Worm (Caenorhabditis elegans): Measurements from ENCODE around the gene F35B3.3.
A peak's percentile ranks its signal among the peaks of the same experiment; 100 is the strongest.

Gene F35B3.3

DNA sequence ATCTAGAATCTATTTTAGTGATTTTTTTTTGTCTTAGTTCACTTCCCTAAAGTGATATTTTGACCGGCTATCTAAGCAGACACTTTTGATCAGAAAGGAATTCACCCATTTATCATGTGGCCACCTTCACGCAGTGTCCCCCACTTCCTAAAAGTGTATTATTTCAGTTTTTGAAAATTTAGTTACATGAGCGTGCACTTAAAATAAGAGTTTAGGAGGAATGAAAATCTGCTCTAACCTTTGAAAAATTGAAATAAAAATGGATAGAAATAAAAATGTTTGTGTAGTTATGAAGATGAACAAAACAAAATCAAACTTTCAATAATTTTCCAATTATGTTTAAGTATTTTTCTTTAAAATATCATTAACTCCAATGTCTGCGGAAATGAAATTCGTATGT lies 46.5 kb downstream of the F35B3.3 start:
- TF ChIP-seq gmeb-1 (tag; optimal IDR thresholded peaks at IDR 0.05) (no peak), crh-2 (tag; optimal IDR thresholded peaks at IDR 0.05) (no peak), aly-2 (tag; optimal IDR thresholded peaks at IDR 0.05) (no peak), elt-3 (tag; optimal IDR thresholded peaks at IDR 0.05) (no peak)

DNA sequence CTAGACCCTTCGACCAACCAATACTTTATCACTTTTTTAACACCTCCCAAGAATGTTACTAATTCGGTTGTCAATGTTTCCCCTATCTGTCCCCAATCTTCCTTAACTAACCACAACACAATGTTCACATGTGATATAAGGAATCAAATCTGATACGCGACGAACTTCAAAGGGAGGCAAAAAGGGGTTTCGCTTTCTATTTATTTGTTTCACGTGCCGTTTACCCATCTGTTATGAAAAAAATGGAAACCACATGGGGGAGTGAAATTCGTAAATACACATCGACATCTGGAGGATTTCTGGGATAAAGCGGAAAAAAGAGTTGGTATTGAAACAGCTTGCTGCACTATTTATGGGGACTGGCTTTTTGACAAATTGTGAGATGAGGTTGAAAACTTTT lies 48.9 kb downstream of the F35B3.3 start:
- TF ChIP-seq ZK546.5 (tag; optimal IDR thresholded peaks at IDR 0.05) (no peak), lin-13 (GFP tag; optimal IDR thresholded peaks at IDR 0.05) (no peak), mbf-1 (tag; optimal IDR thresholded peaks at IDR 0.05) (no peak), C34F6.9 (tag; optimal IDR thresholded peaks at IDR 0.05) (no peak), nhr-10 (tag; optimal IDR thresholded peaks at IDR 0.05) (no peak), blmp-1 (tag; optimal IDR thresholded peaks at IDR 0.05; ENCODE audit: insufficient read depth) (peak; percentile 71), crh-2 (tag; optimal IDR thresholded peaks at IDR 0.05) (peak; percentile 3), ceh-16 (tag; optimal IDR thresholded peaks at IDR 0.05) (no peak), sma-9 (GFP tag; optimal IDR thresholded peaks at IDR 0.05) (peak; percentile 57), sma-9 (tag; optimal IDR thresholded peaks at IDR 0.05) (no peak), sma-3 (GFP tag; optimal IDR thresholded peaks at IDR 0.05) (peak; percentile 8), Y55F3AM.14 (GFP tag; optimal IDR thresholded peaks at IDR 0.05) (no peak), fos-1 (tag; optimal IDR thresholded peaks at IDR 0.05) (no peak), mab-5 (tag; optimal IDR thresholded peaks at IDR 0.05) (no peak), nhr-25 (tag; optimal IDR thresholded peaks at IDR 0.05) (no peak), F13H6.1 (tag; optimal IDR thresholded peaks at IDR 0.05) (no peak), R02D3.7 (tag; optimal IDR thresholded peaks at IDR 0.05) (no peak), unc-55 (GFP tag; optimal IDR thresholded peaks at IDR 0.05) (no peak), sem-4 (tag; optimal IDR thresholded peaks at IDR 0.05) (no peak), lsy-2 (tag; optimal IDR thresholded peaks at IDR 0.05) (no peak), egl-27 (tag; optimal IDR thresholded peaks at IDR 0.05) (no peak), elt-1 (tag; optimal IDR thresholded peaks at IDR 0.05) (no peak), ztf-4 (tag; optimal IDR thresholded peaks at IDR 0.05) (no peak), nhr-21 (tag; optimal IDR thresholded peaks at IDR 0.05) (peak; percentile 22), ama-1 (optimal IDR thresholded peaks at IDR 0.05) (peak; percentile 6), ceh-82 (tag; optimal IDR thresholded peaks at IDR 0.05) (no peak), dmd-4 (tag; optimal IDR thresholded peaks at IDR 0.05) (no peak), gmeb-1 (tag; optimal IDR thresholded peaks at IDR 0.05) (no peak), ztf-11 (tag; optimal IDR thresholded peaks at IDR 0.05) (no peak), nhr-77 (tag; optimal IDR thresholded peaks at IDR 0.05) (no peak), lin-11 (tag; optimal IDR thresholded peaks at IDR 0.05) (no peak), peb-1 (tag; optimal IDR thresholded peaks at IDR 0.05) (no peak), nhr-237 (tag; optimal IDR thresholded peaks at IDR 0.05) (no peak), nhr-11 (tag; optimal IDR thresholded peaks at IDR 0.05) (no peak), skn-1 (tag; optimal IDR thresholded peaks at IDR 0.05) (no peak), nhr-129 (tag; optimal IDR thresholded peaks at IDR 0.05) (peak; percentile 54)

DNA sequence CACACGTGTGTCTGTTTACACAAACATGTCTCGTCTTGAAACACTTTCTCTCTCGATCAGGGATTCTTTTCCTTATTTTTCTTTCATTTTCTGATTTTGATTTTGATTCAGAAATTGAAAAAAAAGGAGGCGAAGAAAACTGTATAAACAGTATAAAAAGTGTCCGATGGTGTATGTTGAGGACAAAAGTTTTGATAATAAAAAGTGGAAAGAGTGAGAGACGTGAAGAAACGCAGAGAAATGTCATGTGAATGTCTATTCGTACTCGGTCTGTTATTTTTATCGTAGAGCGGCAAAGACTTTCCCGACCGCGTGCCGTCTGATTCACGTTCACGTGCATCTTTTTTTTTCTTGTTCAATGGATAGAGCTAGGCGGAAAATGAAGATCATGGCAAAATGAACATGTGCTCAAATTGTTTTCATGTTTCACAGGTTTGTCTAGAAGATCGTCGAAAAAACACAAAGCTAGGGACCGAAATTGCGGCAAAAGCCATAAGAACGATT lies 50.5 kb downstream of the F35B3.3 start:
- TF ChIP-seq nhr-6 (tag; optimal IDR thresholded peaks at IDR 0.05) (no peak), zag-1 (tag; optimal IDR thresholded peaks at IDR 0.05) (no peak), lin-11 (tag; optimal IDR thresholded peaks at IDR 0.05) (no peak), sem-4 (tag; optimal IDR thresholded peaks at IDR 0.05) (no peak), egl-27 (tag; optimal IDR thresholded peaks at IDR 0.05) (peak; percentile 6), nhr-129 (tag; optimal IDR thresholded peaks at IDR 0.05) (peak; percentile 64), mab-5 (tag; optimal IDR thresholded peaks at IDR 0.05) (no peak), ztf-11 (tag; optimal IDR thresholded peaks at IDR 0.05) (no peak), dmd-4 (tag; optimal IDR thresholded peaks at IDR 0.05) (no peak), nhr-23 (tag; optimal IDR thresholded peaks at IDR 0.05) (no peak), gmeb-1 (tag; optimal IDR thresholded peaks at IDR 0.05) (peak; percentile 47), skn-1 (tag; optimal IDR thresholded peaks at IDR 0.05) (no peak), C34F6.9 (tag; optimal IDR thresholded peaks at IDR 0.05) (peak; percentile 19), sma-3 (GFP tag; optimal IDR thresholded peaks at IDR 0.05) (peak; percentile 82), ceh-16 (tag; optimal IDR thresholded peaks at IDR 0.05) (no peak), crh-2 (tag; optimal IDR thresholded peaks at IDR 0.05) (peak; percentile 72), nhr-25 (tag; optimal IDR thresholded peaks at IDR 0.05) (peak; percentile 33), lsy-2 (tag; optimal IDR thresholded peaks at IDR 0.05) (peak in 1 of 2 experiments; percentile 58), mdl-1 (tag; optimal IDR thresholded peaks at IDR 0.05) (peak; percentile 53 to 81), sma-9 (GFP tag; optimal IDR thresholded peaks at IDR 0.05) (peak; percentile 95), sma-9 (tag; optimal IDR thresholded peaks at IDR 0.05) (no peak), ZK546.5 (tag; optimal IDR thresholded peaks at IDR 0.05) (no peak), nhr-12 (tag; optimal IDR thresholded peaks at IDR 0.05) (no peak), ztf-1 (GFP tag; conservative IDR thresholded peaks at IDR 0.05) (no peak), ztf-4 (tag; optimal IDR thresholded peaks at IDR 0.05) (no peak), aly-2 (tag; optimal IDR thresholded peaks at IDR 0.05) (no peak), elt-3 (tag; optimal IDR thresholded peaks at IDR 0.05) (no peak), F13H6.1 (tag; optimal IDR thresholded peaks at IDR 0.05) (peak; percentile 59), elt-1 (tag; optimal IDR thresholded peaks at IDR 0.05) (no peak), fos-1 (tag; optimal IDR thresholded peaks at IDR 0.05) (peak; percentile 82), nhr-21 (tag; optimal IDR thresholded peaks at IDR 0.05) (peak; percentile 75), nhr-11 (tag; optimal IDR thresholded peaks at IDR 0.05) (no peak), mbf-1 (tag; optimal IDR thresholded peaks at IDR 0.05) (no peak), alr-1 (tag; optimal IDR thresholded peaks at IDR 0.05) (no peak), unc-62 (GFP tag; optimal IDR thresholded peaks at IDR 0.05) (no peak), blmp-1 (tag; optimal IDR thresholded peaks at IDR 0.05; ENCODE audit: insufficient read depth) (peak; percentile 40), nhr-10 (tag; optimal IDR thresholded peaks at IDR 0.05) (no peak), nhr-77 (tag; optimal IDR thresholded peaks at IDR 0.05) (no peak)

All from whole organism, L2 larva.